Worm (Caenorhabditis elegans): ENCODE results near the gene F58E6.4.

DNA sequence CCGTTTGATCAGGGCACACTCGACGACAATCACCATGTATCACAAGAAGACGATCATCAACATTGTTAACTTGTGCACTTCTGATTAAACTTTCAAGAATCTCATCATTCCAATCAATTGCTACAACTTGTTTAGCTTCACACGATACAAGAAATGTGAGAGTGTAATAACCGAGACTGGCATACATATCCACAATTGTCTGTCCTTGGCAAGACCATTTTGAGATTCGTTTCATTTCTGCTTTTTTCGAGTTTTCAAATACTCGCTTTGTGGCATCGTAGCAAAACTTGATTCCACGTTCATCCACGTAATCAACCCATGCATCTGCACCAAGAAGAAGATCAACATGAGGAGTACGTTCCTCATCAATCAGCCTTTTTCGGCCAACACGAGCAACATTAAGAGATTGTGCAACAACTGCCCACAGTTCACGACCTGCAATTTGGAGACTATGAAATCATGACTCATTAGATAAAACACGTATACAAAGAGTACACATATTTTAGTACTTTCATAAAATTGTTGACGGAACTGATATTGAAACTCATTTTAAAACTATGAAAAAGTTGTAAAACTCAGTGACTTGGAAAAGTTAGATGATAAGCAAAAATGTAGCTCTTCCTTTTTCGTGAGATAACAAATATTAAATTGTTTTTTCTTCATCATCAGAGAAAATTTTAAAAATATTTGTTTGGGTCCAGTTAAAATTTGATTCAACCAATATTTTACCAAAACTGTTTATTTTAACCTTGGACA, 37.6 kb downstream of the F58E6.4 start:
- TF ChIP-seq ama-1 (optimal IDR thresholded peaks at IDR 0.05), result no peak
- no peak for TF ChIP-seq C34B4.2 (tag; optimal IDR thresholded peaks at IDR 0.05)
- TF ChIP-seq unc-62 (GFP tag; optimal IDR thresholded peaks at IDR 0.05), result no peak
- TF ChIP-seq lin-39 (tag; optimal IDR thresholded peaks at IDR 0.05), result no peak
- no peak for TF ChIP-seq mef-2 (tag; optimal IDR thresholded peaks at IDR 0.05)
- TF ChIP-seq unc-130 (tag; optimal IDR thresholded peaks at IDR 0.05), result no peak
- TF ChIP-seq pqm-1 (tag; optimal IDR thresholded peaks at IDR 0.05), result no peak
- TF ChIP-seq lsy-2 (tag; optimal IDR thresholded peaks at IDR 0.05), result no peak
- TF ChIP-seq egl-27 (tag; optimal IDR thresholded peaks at IDR 0.05), result no peak
- no peak for TF ChIP-seq nhr-84 (tag; optimal IDR thresholded peaks at IDR 0.05)
- no peak for TF ChIP-seq fkh-10 (GFP tag; optimal IDR thresholded peaks at IDR 0.05)
- no peak for TF ChIP-seq snpc-4 (tag; optimal IDR thresholded peaks at IDR 0.05)
- TF ChIP-seq sptf-1 (tag; optimal IDR thresholded peaks at IDR 0.05), result no peak

Data from whole organism, L1 larva.